Worm (Caenorhabditis elegans) whole organism, L4 larva: ENCODE data around the gene C56G2.5.

Experiments used
- D1046.2 ChIP-seq: fragments of 200-800 bp; sonication (Bioruptor generic); IDR thresholded peaks from 2 replicates; pipeline ENCODE4 v1.3.6; 2022; ENCODE audit warnings: missing genetic modification characterization, missing compliant biosample characterization
- F44E2.7 ChIP-seq: fragments of 200-800 bp; sonication (Bioruptor generic); IDR thresholded peaks from 2 replicates; pipeline ENCODE4 v2.1.2; 2022; ENCODE audit warnings: missing genetic modification characterization, missing compliant biosample characterization
- R02D3.7 ChIP-seq: fragments of 150-350 bp; sonication (generic microtip); optimal IDR thresholded peaks from 3 replicates; lab custom pipeline; 2014; ENCODE audit warnings: missing biosample characterization, missing genetic modification characterization
- Y48G9A.11 ChIP-seq: fragments of 200-800 bp; sonication (Bioruptor generic); IDR thresholded peaks from 2 replicates; pipeline ENCODE4 v1.3.6; 2022; ENCODE audit warnings: missing genetic modification reagents, missing genetic modification characterization, missing compliant biosample characterization
- Y5F2A.4 ChIP-seq: fragments of 200-800 bp; sonication (Bioruptor generic); optimal IDR thresholded peaks from 2 replicates; lab custom pipeline; 2018; ENCODE audit warnings: mild to moderate bottlenecking, missing genetic modification characterization, missing compliant biosample characterization
- arid-1 ChIP-seq: fragments of 200-800 bp; sonication (Bioruptor generic); conservative IDR thresholded peaks from 2 replicates; pipeline ENCODE4 v1.3.6; 2022; ENCODE audit warnings: missing genetic modification reagents, missing genetic modification characterization, missing compliant biosample characterization
- ceh-20 ChIP-seq: fragments of 200-800 bp; sonication (Bioruptor generic); IDR thresholded peaks from 2 replicates; pipeline ENCODE4 v1.3.6; 2022; ENCODE audit warnings: missing genetic modification reagents, missing genetic modification characterization, missing compliant biosample characterization
- ceh-44 ChIP-seq: fragments of 200-800 bp; sonication (Bioruptor generic); IDR thresholded peaks from 2 replicates; pipeline ENCODE4 v1.3.6; 2022; ENCODE audit warnings: missing genetic modification reagents, missing genetic modification characterization, missing compliant biosample characterization
- daf-12 ChIP-seq: fragments of 150-350 bp; optimal IDR thresholded peaks from 2 replicates; lab custom pipeline; 2014; ENCODE audit warnings: missing biosample characterization, missing genetic modification reagents, missing genetic modification characterization
- dmd-6 ChIP-seq: fragments of 200-800 bp; sonication (Bioruptor generic); IDR thresholded peaks from 2 replicates; pipeline ENCODE4 v1.3.6; 2022; ENCODE audit warnings: missing genetic modification reagents, missing genetic modification characterization, missing compliant biosample characterization
- dpl-1 ChIP-seq: fragments of 150-350 bp; optimal IDR thresholded peaks from 2 replicates; lab custom pipeline; 2014; ENCODE audit warnings: missing biosample characterization, missing genetic modification reagents, missing genetic modification characterization
- gei-8 ChIP-seq: fragments of 200-800 bp; sonication (Bioruptor generic); optimal IDR thresholded peaks from 2 replicates; lab custom pipeline; 2018; ENCODE audit warnings: mild to moderate bottlenecking, missing genetic modification characterization, missing compliant biosample characterization
- lim-7 ChIP-seq: fragments of 200-800 bp; sonication (Bioruptor generic); IDR thresholded peaks from 2 replicates; pipeline ENCODE4 v1.3.6; 2022; ENCODE audit warnings: missing genetic modification characterization, missing compliant biosample characterization
- lin-1 ChIP-seq: fragments of 200-800 bp; sonication (Bioruptor generic); IDR thresholded peaks from 2 replicates; pipeline ENCODE4 v1.3.6; 2022; ENCODE audit warnings: missing genetic modification reagents, missing genetic modification characterization, missing compliant biosample characterization
- lin-29 ChIP-seq: fragments of 200-800 bp; sonication (Bioruptor generic); IDR thresholded peaks from 2 replicates; pipeline ENCODE4 v1.3.6; 2022; ENCODE audit warnings: missing genetic modification reagents, missing genetic modification characterization, missing compliant biosample characterization
- lin-38 ChIP-seq: fragments of 200-800 bp; sonication (Bioruptor generic); IDR thresholded peaks from 2 replicates; pipeline ENCODE4 v1.3.6; 2022; ENCODE audit warnings: missing genetic modification reagents, missing genetic modification characterization, missing compliant biosample characterization
- lsy-2 ChIP-seq, 2 experiments: fragments of 150-350 bp in 1 of 2; sonication (generic microtip) in 1 of 2; optimal IDR thresholded peaks; 2 replicates each; lab custom pipeline; 2014 to 2017; ENCODE audit warnings: missing biosample characterization in 2 of 2, missing genetic modification characterization in 2 of 2
- madf-5 ChIP-seq, 2 experiments: fragments of 200-800 bp; sonication (Bioruptor generic); IDR thresholded peaks; 2 replicates each; pipeline ENCODE4 v1.3.6; 2022; ENCODE audit warnings: missing compliant biosample characterization in 2 of 2, missing genetic modification characterization in 2 of 2
- mdt-29 ChIP-seq: fragments of 200-800 bp; sonication (Bioruptor generic); IDR thresholded peaks from 2 replicates; pipeline ENCODE4 v1.3.6; 2022; ENCODE audit warnings: missing genetic modification reagents, missing genetic modification characterization, missing compliant biosample characterization
- nhr-28 ChIP-seq: fragments of 150-350 bp; optimal IDR thresholded peaks from 2 replicates; lab custom pipeline; 2014; ENCODE audit warnings: missing biosample characterization, missing genetic modification characterization
- nhr-41 ChIP-seq: fragments of 200-800 bp; sonication (Bioruptor generic); IDR thresholded peaks from 2 replicates; pipeline ENCODE4 v1.3.6; 2022; ENCODE audit warnings: missing genetic modification reagents, missing genetic modification characterization, missing compliant biosample characterization
- nhr-6 ChIP-seq: fragments of 150-350 bp; optimal IDR thresholded peaks from 2 replicates; lab custom pipeline; 2014; ENCODE audit warnings: missing biosample characterization, missing genetic modification characterization
- nhr-77 ChIP-seq: fragments of 150-350 bp; optimal IDR thresholded peaks from 2 replicates; lab custom pipeline; 2014; ENCODE audit warnings: missing biosample characterization, missing genetic modification characterization
- php-3 ChIP-seq: fragments of 200-800 bp; sonication (Bioruptor generic); IDR thresholded peaks from 2 replicates; pipeline ENCODE4 v1.3.6; 2022; ENCODE audit warnings: missing genetic modification reagents, missing genetic modification characterization, missing compliant biosample characterization
- pqm-1 ChIP-seq: sonication (generic microtip); optimal IDR thresholded peaks from 2 replicates; lab custom pipeline; 2017; ENCODE audit warnings: missing biosample characterization, missing genetic modification characterization
- set-16 ChIP-seq: fragments of 200-800 bp; sonication (Bioruptor generic); IDR thresholded peaks from 2 replicates; pipeline ENCODE4 v1.3.6; 2022; ENCODE audit warnings: missing genetic modification reagents, missing genetic modification characterization, missing compliant biosample characterization
- skn-1 ChIP-seq: fragments of 150-350 bp; optimal IDR thresholded peaks from 2 replicates; lab custom pipeline; 2014; ENCODE audit warnings: missing biosample characterization, missing genetic modification characterization
- snpc-4 ChIP-seq: fragments of 150-350 bp; optimal IDR thresholded peaks from 2 replicates; lab custom pipeline; 2014; ENCODE audit warnings: missing biosample characterization, missing genetic modification characterization
- spr-1 ChIP-seq: sonication (generic microtip); optimal IDR thresholded peaks from 2 replicates; lab custom pipeline; 2016; ENCODE audit warnings: mild to moderate bottlenecking, missing genetic modification characterization, missing compliant biosample characterization
- tra-1 ChIP-seq: fragments of 200-800 bp; sonication (Bioruptor generic); IDR thresholded peaks from 2 replicates; pipeline ENCODE4 v1.3.6; 2022; ENCODE audit warnings: missing genetic modification reagents, missing genetic modification characterization, missing compliant biosample characterization
- unc-39 ChIP-seq: sonication (generic microtip); optimal IDR thresholded peaks from 2 replicates; lab custom pipeline; 2017; ENCODE audit warnings: missing biosample characterization, missing genetic modification characterization
- unc-62 ChIP-seq, 3 experiments: fragments of 150-350 bp in 1 of 3; sonication (generic microtip); optimal IDR thresholded peaks in 2 of 3; peaks in 1 of 3; 1 replicate in 1 of 3; 2 replicates in 2 of 3; lab custom pipeline; 2014 to 2017; ENCODE audit warnings: missing biosample characterization in 3 of 3, missing genetic modification characterization in 3 of 3, missing genetic modification reagents in 3 of 3, missing genotype in 1 of 3
- zag-1 ChIP-seq: fragments of 150-350 bp; optimal IDR thresholded peaks from 2 replicates; lab custom pipeline; 2014; ENCODE audit warnings: missing biosample characterization, missing genetic modification characterization
- zfp-3 ChIP-seq: fragments of 200-800 bp; sonication (Bioruptor generic); conservative IDR thresholded peaks from 2 replicates; pipeline ENCODE4 v1.3.6; 2022; ENCODE audit warnings: missing genetic modification reagents, missing genetic modification characterization, missing compliant biosample characterization
- zip-2 ChIP-seq: fragments of 150-350 bp; optimal IDR thresholded peaks from 2 replicates; lab custom pipeline; 2014; ENCODE audit warnings: missing biosample characterization, missing genetic modification characterization
- ztf-7 ChIP-seq: fragments of 150-350 bp; optimal IDR thresholded peaks from 2 replicates; lab custom pipeline; 2014; ENCODE audit warnings: missing biosample characterization, missing genetic modification characterization

The C56G2.5 gene

DNA sequence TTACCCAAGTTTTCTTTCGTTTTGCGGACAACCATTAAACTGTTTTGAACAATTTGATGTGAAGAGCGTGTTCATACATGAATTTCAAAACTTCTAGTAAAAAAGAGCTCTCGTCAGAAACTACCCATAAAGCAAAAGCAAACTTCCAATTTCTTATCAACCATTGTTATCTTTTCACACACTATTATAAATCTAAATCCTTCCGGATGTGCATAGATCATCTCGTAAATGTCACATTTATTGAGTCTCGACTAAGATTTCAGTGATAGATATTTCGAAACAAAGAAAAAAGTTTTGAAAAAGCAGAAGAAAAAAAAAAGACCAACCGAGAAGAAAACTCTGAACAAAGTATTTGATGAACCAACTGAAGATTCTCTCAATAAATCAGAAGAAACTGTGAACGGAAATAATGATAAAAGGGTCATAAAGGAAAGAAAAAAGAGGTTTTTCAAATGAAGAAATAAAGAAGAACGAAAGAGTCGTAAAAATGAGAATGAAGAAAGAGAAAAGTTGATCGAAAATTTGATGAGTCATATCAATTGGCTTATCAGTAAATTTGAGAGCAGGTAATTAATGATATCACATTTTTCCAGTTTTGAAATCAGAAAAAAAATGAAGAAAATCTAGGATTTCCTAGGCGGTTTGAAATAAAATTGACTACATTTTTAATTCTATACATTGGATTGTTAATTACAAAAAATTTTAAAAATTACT, 33.4 kb downstream of the C56G2.5 start:
- TF ChIP-seq php-3 (GFP tag; lab: Robert Waterston, UW): peak; percentile 41; the same call in 1 of the 2 replicates
- no peak for TF ChIP-seq ztf-7 (tag; lab: Kevin White, UChicago)
- TF ChIP-seq nhr-77 (tag; lab: Kevin White, UChicago): peak; percentile 5
- peak; percentile 1 for TF ChIP-seq pqm-1
- no peak for TF ChIP-seq arid-1 (GFP tag; lab: Robert Waterston, UW)
- peak; percentile 38; the same call in 1 of the 2 replicates for TF ChIP-seq ceh-20 (GFP tag; lab: Robert Waterston, UW)

DNA sequence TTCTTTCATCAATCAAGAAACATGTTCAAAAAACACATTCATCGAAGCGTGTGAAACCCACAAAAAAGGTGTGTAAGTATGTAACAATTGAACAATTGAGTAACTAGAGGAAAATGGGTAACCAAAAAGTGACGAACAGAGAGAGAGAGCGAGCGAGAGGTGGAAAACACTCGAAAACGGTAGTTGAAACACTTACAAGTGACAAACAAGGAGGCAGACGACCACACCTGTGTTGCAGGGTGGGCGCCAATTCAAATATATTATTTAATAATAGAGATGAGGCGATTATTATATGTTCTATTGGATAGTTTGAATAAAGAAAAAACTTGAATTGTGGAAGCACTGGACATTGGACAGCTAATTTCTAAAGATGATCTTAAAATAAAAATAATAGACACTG, 34.7 kb downstream of the C56G2.5 start:
- peak; percentile 30 for TF ChIP-seq dpl-1 (GFP tag; lab: Kevin White, UChicago)
- TF ChIP-seq lin-38: no peak
- TF ChIP-seq snpc-4: no peak
- TF ChIP-seq Y5F2A.4: no peak

ce11 chrIII:6287195-6287594, 36.8 kb downstream of the C56G2.5 start, which contains the start of gene F47D12.6:
Gene F47D12.6 (minus strand): TSS chrIII:6287295.
- TF ChIP-seq unc-39 (tag; lab: Kevin White, UChicago): no peak
- no peak for TF ChIP-seq dmd-6 (GFP tag; lab: Robert Waterston, UW)
- no peak for TF ChIP-seq spr-1 (tag; lab: Kevin White, UChicago)
- no peak for TF ChIP-seq tra-1 (GFP tag; lab: Robert Waterston, UW)
- TF ChIP-seq nhr-6 (tag; lab: Kevin White, UChicago): no peak
- no peak for TF ChIP-seq D1046.2 (GFP tag; lab: Robert Waterston, UW)
- TF ChIP-seq skn-1 (tag; lab: Kevin White, UChicago): no peak
- no peak for TF ChIP-seq set-16
- no peak for TF ChIP-seq lsy-2 (tag; optimal IDR thresholded peaks at IDR 0.05; lab: Kevin White, UChicago)
- no peak for TF ChIP-seq lim-7 (GFP tag; lab: Robert Waterston, UW)
- TF ChIP-seq nhr-41 (GFP tag; lab: Robert Waterston, UW): no peak
- TF ChIP-seq mdt-29 (GFP tag; lab: Robert Waterston, UW): no peak
- no peak for TF ChIP-seq zag-1 (tag; lab: Kevin White, UChicago)
- TF ChIP-seq madf-5 (GFP tag; IDR thresholded peaks at IDR 0.05; lab: Robert Waterston, UW): no peak
- TF ChIP-seq F44E2.7 (GFP tag; lab: Robert Waterston, UW): no peak
- TF ChIP-seq zip-2 (tag; lab: Kevin White, UChicago): no peak
- TF ChIP-seq nhr-28: no peak
- no peak for TF ChIP-seq ceh-44 (GFP tag; lab: Robert Waterston, UW)
- no peak for TF ChIP-seq gei-8
- no peak for TF ChIP-seq lin-29 (GFP tag; lab: Robert Waterston, UW)

DNA sequence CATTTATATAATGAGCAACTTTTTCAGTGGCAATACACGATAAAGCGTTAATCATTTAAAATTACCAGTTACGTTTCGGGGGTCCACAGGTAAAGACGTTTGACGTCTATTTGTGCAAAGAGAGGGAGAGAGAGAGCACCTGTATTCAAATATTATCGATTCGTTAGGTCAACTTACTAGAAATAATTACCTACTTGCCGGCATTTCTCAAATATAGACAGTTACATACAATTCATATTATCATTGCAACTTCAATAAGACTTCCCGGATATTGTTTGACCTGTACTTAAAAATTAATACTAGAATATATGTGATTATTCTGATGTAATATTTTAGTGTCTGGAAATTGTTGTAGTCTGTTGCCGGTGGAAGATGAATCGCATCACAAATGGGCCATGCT, 38.1 kb downstream of the C56G2.5 start, which contains the start of gene gadr-3:
gadr-3 (minus strand) TSS at position 101 of the 400 bp plus-strand sequence.
- TF ChIP-seq daf-12: no peak
- TF ChIP-seq D1046.2 (GFP tag; lab: Robert Waterston, UW): no peak
- peak in 1 of 2 experiments; percentile 46 for TF ChIP-seq unc-62 (GFP tag; optimal IDR thresholded peaks at IDR 0.05 in 1 of 2; lab: Kevin White, UChicago)
- no peak for TF ChIP-seq unc-62 (tag; optimal IDR thresholded peaks at IDR 0.05; lab: Kevin White, UChicago)

DNA sequence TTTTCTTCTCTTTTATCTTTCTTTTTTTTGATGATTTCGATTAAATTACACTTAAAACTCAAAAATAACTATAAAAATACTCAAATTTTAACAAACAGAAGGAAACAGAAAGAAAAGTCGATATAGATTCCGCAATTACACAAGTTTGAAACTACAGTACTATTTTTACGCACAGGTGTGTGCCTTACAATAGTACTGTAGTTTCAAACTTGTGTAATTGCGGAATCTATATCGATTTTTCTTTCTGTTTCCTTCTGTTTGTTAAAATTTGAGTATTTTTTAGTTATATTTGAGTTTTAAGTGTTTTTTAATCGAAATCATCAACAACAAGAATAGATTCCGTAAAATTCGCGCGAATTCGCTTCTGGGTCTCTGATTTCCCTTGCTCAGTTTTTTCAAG, 41.0 kb downstream of the C56G2.5 start:
- TF ChIP-seq Y48G9A.11 (GFP tag; lab: Robert Waterston, UW) (peak; percentile 45; the same call in 1 of the 2 replicates), lin-38 (peak; percentile 46; the same call in 1 of the 2 replicates), zfp-3 (GFP tag; lab: Robert Waterston, UW) (no peak), lin-1 (no peak), R02D3.7 (tag; lab: Kevin White, UChicago) (no peak)
- TF ChIP-seq, all 104 proteins: peak for 2
